Fruit fly (Drosophila melanogaster) whole organism, prepupa: ENCODE results near the gene Smr.

ENCODE experiments used
- OdsH ChIP-seq: fragments of 200-800 bp; sonication (Bioruptor generic); optimal IDR thresholded peaks from 3 replicates; lab custom pipeline; 2016; ENCODE audit warnings: missing biosample characterization, missing genetic modification characterization
- Sox15 ChIP-seq: fragments of 200-800 bp; sonication (Bioruptor generic); optimal IDR thresholded peaks from 3 replicates; lab custom pipeline; 2016; ENCODE audit warnings: missing biosample characterization, missing genetic modification characterization

DNA sequence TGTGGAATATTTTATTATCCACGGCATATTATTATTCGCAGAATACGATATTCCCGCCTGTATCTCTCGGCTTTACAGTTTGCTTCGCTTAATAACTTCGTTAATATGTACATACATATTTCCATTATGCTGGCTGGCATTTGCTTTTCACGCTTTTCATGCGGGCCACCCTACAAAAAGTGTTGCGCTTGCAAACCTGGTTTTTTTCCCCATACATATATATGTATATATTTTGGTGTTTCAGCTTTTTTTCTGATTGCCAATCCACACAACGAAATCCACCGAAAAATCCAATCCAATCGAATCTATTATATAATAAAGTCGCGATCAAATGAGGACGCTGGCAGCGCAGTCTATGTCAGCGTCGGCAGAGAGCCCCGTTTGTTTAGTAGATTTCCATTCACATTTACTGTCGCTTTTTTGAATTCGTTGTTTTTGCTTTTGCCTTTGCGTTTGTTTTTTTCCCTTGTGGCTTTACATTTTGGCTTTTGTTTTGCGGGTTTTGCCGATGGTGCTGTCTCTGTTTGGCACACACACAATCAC, 76.6 kb downstream of the Smr start:
- TF ChIP-seq OdsH (GFP tag; lab: Kevin White, UChicago) (no peak), Sox15 (GFP tag; lab: Kevin White, UChicago) (no peak)
